Worm (Caenorhabditis elegans) whole organism, mixed stage, embryonic: Measurements from ENCODE around the gene saps-1.

Experiments used
- ceh-43 ChIP-seq: fragments of 200-800 bp; sonication (Bioruptor generic); optimal IDR thresholded peaks from 2 replicates; lab custom pipeline; 2018; ENCODE audit warnings: mild to moderate bottlenecking, missing genetic modification characterization, moderate library complexity, missing compliant biosample characterization
- nhr-76 ChIP-seq: sonication (generic microtip); optimal IDR thresholded peaks from 2 replicates; lab custom pipeline; 2017; ENCODE audit warnings: missing biosample characterization, missing genetic modification characterization
- snpc-4 ChIP-seq: fragments of 150-350 bp; optimal IDR thresholded peaks from 2 replicates; lab custom pipeline; 2014; ENCODE audit warnings: missing biosample characterization, missing genetic modification characterization
- sptf-1 ChIP-seq: sonication (generic microtip); optimal IDR thresholded peaks from 2 replicates; lab custom pipeline; 2017; ENCODE audit warnings: mild to moderate bottlenecking, missing genetic modification characterization, moderate library complexity, missing compliant biosample characterization
- unc-62 ChIP-seq: fragments of 150-350 bp; optimal IDR thresholded peaks from 2 replicates; lab custom pipeline; 2014; ENCODE audit warnings: missing biosample characterization, missing genetic modification reagents, missing genetic modification characterization
- ztf-11 ChIP-seq: fragments of 150-350 bp; optimal IDR thresholded peaks from 2 replicates; lab custom pipeline; 2014; ENCODE audit warnings: missing biosample characterization, missing genetic modification characterization

ce11 chrII:11345570-11346029 lies 48.1 kb downstream of the saps-1 start, which contains the start of gene nduf-11:
- no peak for TF ChIP-seq nhr-76 (tag; lab: Kevin White, UChicago)
- peak; percentile 3 for TF ChIP-seq unc-62 (GFP tag; lab: Kevin White, UChicago)
- TF ChIP-seq ceh-43 (GFP tag; lab: Kevin White, UChicago) = peak; percentile 70
- no peak for TF ChIP-seq ztf-11 (tag; lab: Kevin White, UChicago)
- TF ChIP-seq sptf-1 (tag; lab: Kevin White, UChicago) = peak; percentile 78
- no peak for TF ChIP-seq snpc-4 (tag; lab: Kevin White, UChicago)
